Worm (Caenorhabditis elegans) whole organism, young adult: ENCODE results near the gene fbxa-143.

Source experiments
- B0019.2 ChIP-seq: fragments of 200-800 bp; sonication (Bioruptor generic); conservative IDR thresholded peaks from 2 replicates; pipeline ENCODE4 v1.3.6; 2022; ENCODE audit warnings: missing genetic modification reagents, missing genetic modification characterization, missing compliant biosample characterization
- ama-1 ChIP-seq, 3 experiments: fragments of 150-350 bp in 1 of 3; sonication (generic microtip) in 2 of 3; optimal IDR thresholded peaks; 2 replicates each; lab custom pipeline; 2014 to 2018; ENCODE audit warnings: missing biosample characterization in 2 of 3, missing genetic modification characterization in 2 of 3, missing genetic modification reagents in 2 of 3
- ceh-40 ChIP-seq: fragments of 200-800 bp; sonication (Bioruptor generic); IDR thresholded peaks from 2 replicates; pipeline ENCODE4 v1.3.6; 2022; ENCODE audit warnings: missing genetic modification characterization, missing compliant biosample characterization
- efl-1 ChIP-seq: fragments of 150-350 bp; optimal IDR thresholded peaks from 2 replicates; lab custom pipeline; 2014; ENCODE audit warnings: missing biosample characterization, missing genetic modification reagents, missing genetic modification characterization
- gei-17 ChIP-seq: fragments of 200-800 bp; sonication (Bioruptor generic); optimal IDR thresholded peaks from 2 replicates; lab custom pipeline; 2018; ENCODE audit warnings: mild to moderate bottlenecking, missing genetic modification characterization, missing compliant biosample characterization
- sdz-38 ChIP-seq: sonication (generic microtip); optimal IDR thresholded peaks from 2 replicates; lab custom pipeline; 2016; ENCODE audit warnings: missing genotype, missing genetic modification characterization, missing compliant biosample characterization

- no peak for TF ChIP-seq efl-1
- no peak for TF ChIP-seq sdz-38 (tag; lab: Kevin White, UChicago)
- no peak for TF ChIP-seq gei-17
- TF ChIP-seq ceh-40 (GFP tag; lab: Robert Waterston, UW): no peak
- no peak for TF ChIP-seq ama-1 (optimal IDR thresholded peaks at IDR 0.05; lab: Kevin White, UChicago)
- TF ChIP-seq ama-1 (GFP tag; optimal IDR thresholded peaks at IDR 0.05; lab: Kevin White, UChicago): no peak
- no peak for TF ChIP-seq B0019.2
Observed at ce11 chrV:16163719-16164118, 36.4 kb upstream of the fbxa-143 start, which contains the start of gene F10A3.12.
